Fruit fly (Drosophila melanogaster) whole organism: ENCODE results near the gene CG31468.

Experiments used
- pan ChIP-seq: fragments of >200 bp; optimal IDR thresholded peaks from 2 replicates; lab custom pipeline; 2017
- usp ChIP-seq: fragments of >200 bp; optimal IDR thresholded peaks from 2 replicates; lab custom pipeline; 2017; ENCODE audit warnings: missing biosample characterization, missing genetic modification characterization, mixed read lengths

DNA sequence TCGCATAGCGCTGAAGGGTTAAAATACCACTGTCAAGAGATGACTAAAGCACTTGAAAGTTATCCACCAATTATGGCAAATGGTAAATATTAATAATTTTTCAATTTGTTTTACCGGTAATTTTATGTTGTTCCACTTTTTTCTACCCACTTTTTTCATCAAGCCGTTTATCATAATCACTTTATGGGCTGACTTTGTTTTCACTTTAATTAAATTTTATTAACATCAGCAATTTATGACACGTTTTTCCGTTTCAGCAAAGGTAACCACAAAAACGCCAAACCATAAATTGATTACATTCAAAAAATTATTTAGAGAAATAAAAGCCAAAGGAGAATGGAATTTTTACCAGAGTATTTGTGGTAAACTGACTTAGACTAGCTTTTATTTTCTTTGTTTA, 44.7 kb downstream of the CG31468 start:
- TF ChIP-seq usp (GFP tag; lab: Kevin White, UChicago) = no peak
- TF ChIP-seq pan (lab: Kevin White, UChicago) = no peak
